Worm (Caenorhabditis elegans) whole organism, L1 larva: ENCODE data around the gene ugt-58.

ENCODE experiments used
- C34B4.2 ChIP-seq: sonication (generic microtip); optimal IDR thresholded peaks from 2 replicates; lab custom pipeline; 2017; ENCODE audit warnings: mild to moderate bottlenecking, missing genetic modification characterization, missing compliant biosample characterization
- F16B12.6 ChIP-seq: fragments of 150-350 bp; optimal IDR thresholded peaks from 2 replicates; lab custom pipeline; 2014; ENCODE audit warnings: missing biosample characterization, missing genetic modification characterization
- alr-1 ChIP-seq: fragments of 200-800 bp; sonication (Bioruptor generic); optimal IDR thresholded peaks from 2 replicates; lab custom pipeline; 2018; ENCODE audit warnings: borderline replicate concordance, mild to moderate bottlenecking, missing genetic modification characterization, missing compliant biosample characterization
- ama-1 ChIP-seq: fragments of 150-350 bp; optimal IDR thresholded peaks from 2 replicates; lab custom pipeline; 2014
- blmp-1 ChIP-seq: fragments of 150-350 bp; optimal IDR thresholded peaks from 2 replicates; lab custom pipeline; 2014; ENCODE audit warnings: missing biosample characterization, missing genetic modification characterization
- ceh-82 ChIP-seq, 3 experiments: fragments of 150-350 bp in 1 of 3; sonication (generic microtip) in 2 of 3; optimal IDR thresholded peaks; 2 replicates each; lab custom pipeline; 2014 to 2017; ENCODE audit warnings: missing biosample characterization in 3 of 3, missing genetic modification characterization in 3 of 3
- ceh-88 ChIP-seq: fragments of 200-800 bp; sonication (Bioruptor generic); IDR thresholded peaks from 2 replicates; pipeline ENCODE4 v1.3.6; 2022; ENCODE audit warnings: missing genetic modification characterization, missing compliant biosample characterization
- efl-1 ChIP-seq, 4 experiments: fragments of 150-350 bp; optimal IDR thresholded peaks in 3 of 4; peaks in 1 of 4; 1 replicate in 1 of 4; 2 replicates in 3 of 4; lab custom pipeline; 2014; ENCODE audit warnings: missing biosample characterization in 2 of 4, missing genetic modification characterization in 2 of 4, missing genetic modification reagents in 2 of 4
- efl-3 ChIP-seq: fragments of 200-800 bp; sonication (Bioruptor generic); optimal IDR thresholded peaks from 2 replicates; lab custom pipeline; 2018; ENCODE audit warnings: mild to moderate bottlenecking, missing genetic modification characterization, missing compliant biosample characterization
- egl-13 ChIP-seq: sonication (generic microtip); optimal IDR thresholded peaks from 2 replicates; lab custom pipeline; 2016; ENCODE audit warnings: missing genotype, missing genetic modification reagents, missing genetic modification characterization, missing compliant biosample characterization
- egl-27 ChIP-seq, 2 experiments: fragments of 150-350 bp in 1 of 2; sonication (generic microtip); optimal IDR thresholded peaks; 3 replicates each; lab custom pipeline; 2017 to 2018; ENCODE audit warnings: missing biosample characterization in 2 of 2, missing genetic modification characterization in 2 of 2, missing genetic modification reagents in 2 of 2
- elt-2 ChIP-seq: sonication (generic microtip); optimal IDR thresholded peaks from 2 replicates; lab custom pipeline; 2016; ENCODE audit warnings: missing genetic modification characterization, mild to moderate bottlenecking, inconsistent platforms, missing compliant biosample characterization, missing genetic modification reagents
- ets-5 ChIP-seq: fragments of 200-800 bp; sonication (Bioruptor generic); IDR thresholded peaks from 2 replicates; pipeline ENCODE4 v1.3.6; 2022; ENCODE audit warnings: missing genetic modification characterization, missing compliant biosample characterization
- fkh-10 ChIP-seq: sonication (generic microtip); optimal IDR thresholded peaks from 2 replicates; lab custom pipeline; 2017; ENCODE audit warnings: missing biosample characterization, missing genetic modification reagents, missing genetic modification characterization
- fkh-4 ChIP-seq: sonication (generic microtip); optimal IDR thresholded peaks from 2 replicates; lab custom pipeline; 2016; ENCODE audit warnings: missing compliant biosample characterization, missing genetic modification characterization, borderline replicate concordance
- fkh-8 ChIP-seq: sonication (generic microtip); optimal IDR thresholded peaks from 2 replicates; lab custom pipeline; 2016; ENCODE audit warnings: mild to moderate bottlenecking, missing genetic modification characterization, missing compliant biosample characterization
- fos-1 ChIP-seq: fragments of 150-350 bp; optimal IDR thresholded peaks from 2 replicates; lab custom pipeline; 2014; ENCODE audit warnings: missing biosample characterization, missing genetic modification characterization
- grh-1 ChIP-seq: fragments of 200-800 bp; sonication (Bioruptor generic); IDR thresholded peaks from 2 replicates; pipeline ENCODE4 v1.3.6; 2022; ENCODE audit warnings: missing genetic modification reagents, missing genetic modification characterization, missing compliant biosample characterization
- hlh-4 ChIP-seq: sonication (generic microtip); optimal IDR thresholded peaks from 2 replicates; lab custom pipeline; 2016; ENCODE audit warnings: mild to moderate bottlenecking, missing genetic modification characterization, missing compliant biosample characterization
- isw-1 ChIP-seq: fragments of 200-800 bp; sonication (Bioruptor generic); IDR thresholded peaks from 2 replicates; pipeline ENCODE4 v1.3.6; 2022; ENCODE audit warnings: missing genetic modification characterization, missing compliant biosample characterization
- jun-1 ChIP-seq: fragments of 150-350 bp; optimal IDR thresholded peaks from 2 replicates; lab custom pipeline; 2014; ENCODE audit warnings: missing biosample characterization, missing genetic modification reagents, missing genetic modification characterization
- lin-35 ChIP-seq, 2 experiments: fragments of 150-350 bp; optimal IDR thresholded peaks; 2 replicates each; lab custom pipeline; 2014; ENCODE audit warnings: missing biosample characterization in 2 of 2, missing genetic modification characterization in 2 of 2, missing genetic modification reagents in 2 of 2
- lin-39 ChIP-seq: fragments of 150-350 bp; optimal IDR thresholded peaks from 2 replicates; lab custom pipeline; 2014; ENCODE audit warnings: missing biosample characterization, missing genetic modification reagents, missing genetic modification characterization
- lir-3 ChIP-seq: sonication (generic microtip); optimal IDR thresholded peaks from 2 replicates; lab custom pipeline; 2016; ENCODE audit warnings: mild to moderate bottlenecking, missing genetic modification characterization, moderate library complexity, missing compliant biosample characterization; ENCODE audit not compliant: poor library complexity
- mef-2 ChIP-seq: fragments of 150-350 bp; optimal IDR thresholded peaks from 2 replicates; lab custom pipeline; 2014; ENCODE audit warnings: missing biosample characterization, missing genetic modification characterization
- nhr-11 ChIP-seq: fragments of 150-350 bp; optimal IDR thresholded peaks from 2 replicates; lab custom pipeline; 2014; ENCODE audit warnings: missing biosample characterization, missing genetic modification characterization
- nhr-19 ChIP-seq: fragments of 200-800 bp; sonication (Bioruptor generic); conservative IDR thresholded peaks from 2 replicates; pipeline ENCODE4 v1.3.6; 2022; ENCODE audit warnings: missing genetic modification characterization, missing compliant biosample characterization
- nhr-28 ChIP-seq: fragments of 150-350 bp; optimal IDR thresholded peaks from 2 replicates; lab custom pipeline; 2014; ENCODE audit warnings: missing biosample characterization, missing genetic modification characterization
- nhr-71 ChIP-seq: sonication (generic microtip); optimal IDR thresholded peaks from 2 replicates; lab custom pipeline; 2016; ENCODE audit warnings: mild to moderate bottlenecking, missing genetic modification characterization, moderate library complexity, missing compliant biosample characterization
- nhr-76 ChIP-seq: sonication (generic microtip); optimal IDR thresholded peaks from 2 replicates; lab custom pipeline; 2017; ENCODE audit warnings: missing biosample characterization, missing genetic modification characterization
- nhr-84 ChIP-seq: sonication (generic microtip); optimal IDR thresholded peaks from 2 replicates; lab custom pipeline; 2017; ENCODE audit warnings: missing biosample characterization, missing genetic modification characterization
- pag-3 ChIP-seq: sonication (generic microtip); optimal IDR thresholded peaks from 2 replicates; lab custom pipeline; 2017; ENCODE audit warnings: missing genetic modification characterization, mild to moderate bottlenecking, missing compliant biosample characterization, antibody characterized with exemption, borderline replicate concordance; ENCODE audit not compliant: insufficient read depth
- rnt-1 ChIP-seq: sonication (generic microtip); optimal IDR thresholded peaks from 2 replicates; lab custom pipeline; 2016; ENCODE audit warnings: mild to moderate bottlenecking, missing genetic modification characterization, moderate library complexity, missing compliant biosample characterization
- snpc-4 ChIP-seq: fragments of 150-350 bp; optimal IDR thresholded peaks from 2 replicates; lab custom pipeline; 2014; ENCODE audit warnings: missing biosample characterization, missing genetic modification characterization
- snu-23 ChIP-seq: sonication (generic microtip); optimal IDR thresholded peaks from 2 replicates; lab custom pipeline; 2016; ENCODE audit warnings: missing genetic modification characterization, missing compliant biosample characterization
- swsn-7 ChIP-seq: sonication (generic microtip); optimal IDR thresholded peaks from 2 replicates; lab custom pipeline; 2016; ENCODE audit warnings: missing genetic modification characterization, missing compliant biosample characterization
- tlp-1 ChIP-seq: fragments of 150-350 bp; optimal IDR thresholded peaks from 2 replicates; lab custom pipeline; 2014; ENCODE audit warnings: missing biosample characterization, missing genetic modification characterization
- unc-30 ChIP-seq: sonication (generic microtip); optimal IDR thresholded peaks from 2 replicates; lab custom pipeline; 2017; ENCODE audit warnings: missing biosample characterization, missing genetic modification characterization
- unc-98 ChIP-seq: fragments of 200-800 bp; sonication (Bioruptor generic); IDR thresholded peaks from 2 replicates; pipeline ENCODE4 v1.3.6; 2022; ENCODE audit warnings: missing genetic modification characterization, missing compliant biosample characterization
- vab-15 ChIP-seq: sonication (generic microtip); optimal IDR thresholded peaks from 2 replicates; lab custom pipeline; 2017; ENCODE audit warnings: missing genotype, mild to moderate bottlenecking, missing genetic modification characterization, missing compliant biosample characterization
- xbp-1 ChIP-seq: sonication (generic microtip); optimal IDR thresholded peaks from 2 replicates; lab custom pipeline; 2016; ENCODE audit warnings: missing genetic modification characterization, missing compliant biosample characterization
- zag-1 ChIP-seq: fragments of 150-350 bp; optimal IDR thresholded peaks from 2 replicates; lab custom pipeline; 2014; ENCODE audit warnings: missing biosample characterization, missing genetic modification characterization
- ztf-4 ChIP-seq: fragments of 150-350 bp; optimal IDR thresholded peaks from 2 replicates; lab custom pipeline; 2014; ENCODE audit warnings: missing biosample characterization, missing genetic modification characterization

Gene ugt-58

ce11 chrII:9591071-9591470 is 4.5 kb upstream of the ugt-58 start, which contains the start of the genes E02H1.1 and tag-124 (continued):
- TF ChIP-seq efl-1 (optimal IDR thresholded peaks at IDR 0.05; lab: Kevin White, UChicago) (peak; percentile 75 to 81), efl-1 (GFP tag; optimal IDR thresholded peaks at IDR 0.05 in 1 of 2; lab: Kevin White, UChicago) (peak; percentile 75 to 97), swsn-7 (tag; lab: Kevin White, UChicago) (peak; percentile 91), ztf-4 (tag; lab: Kevin White, UChicago) (peak; percentile 79), lin-35 (GFP tag; optimal IDR thresholded peaks at IDR 0.05; lab: Kevin White, UChicago) (peak; percentile 73 to 76), nhr-84 (tag; lab: Kevin White, UChicago) (no peak), ceh-82 (tag; optimal IDR thresholded peaks at IDR 0.05; lab: Kevin White, UChicago) (peak; percentile 52 to 66 (median 65)), C34B4.2 (tag; lab: Kevin White, UChicago) (peak; percentile 37), egl-27 (tag; optimal IDR thresholded peaks at IDR 0.05; lab: Kevin White, UChicago) (no peak), nhr-11 (tag; lab: Kevin White, UChicago) (peak; percentile 66), tlp-1 (tag; lab: Kevin White, UChicago) (no peak), zag-1 (tag; lab: Kevin White, UChicago) (no peak), fos-1 (tag; lab: Kevin White, UChicago) (peak; percentile 61), fkh-10 (GFP tag; lab: Kevin White, UChicago) (no peak), xbp-1 (tag; lab: Kevin White, UChicago) (peak; percentile 92), blmp-1 (peak; percentile 50), pag-3 (tag; lab: Kevin White, UChicago) (no peak), grh-1 (peak; percentile 76), vab-15 (tag; lab: Kevin White, UChicago) (peak; percentile 65), lin-39 (tag; lab: Kevin White, UChicago) (peak; percentile 62), ets-5 (GFP tag; lab: Robert Waterston, UW) (no peak), hlh-4 (tag; lab: Kevin White, UChicago) (peak; percentile 66), rnt-1 (tag; lab: Kevin White, UChicago) (peak; percentile 99), fkh-4 (peak; percentile 96), F16B12.6 (tag; lab: Kevin White, UChicago) (peak; percentile 33), ama-1 (lab: Kevin White, UChicago) (no peak), nhr-76 (tag; lab: Kevin White, UChicago) (no peak), snu-23 (peak; percentile 91), nhr-28 (no peak), fkh-8 (tag; lab: Kevin White, UChicago) (peak; percentile 84), ceh-88 (GFP tag; lab: Robert Waterston, UW) (peak; percentile 84), alr-1 (tag; lab: Kevin White, UChicago) (no peak), nhr-71 (tag; lab: Kevin White, UChicago) (peak; percentile 93)
- TF ChIP-seq, all 84 proteins: peak for 62

- TF ChIP-seq efl-3 (GFP tag; lab: Kevin White, UChicago) (no peak), mef-2 (tag; lab: Kevin White, UChicago) (no peak), snpc-4 (no peak), lir-3 (tag; lab: Kevin White, UChicago) (no peak), fkh-4 (no peak), unc-98 (GFP tag; lab: Robert Waterston, UW) (no peak), jun-1 (tag; lab: Kevin White, UChicago) (no peak), nhr-19 (GFP tag; lab: Robert Waterston, UW) (no peak), unc-30 (no peak), elt-2 (tag; lab: Kevin White, UChicago) (no peak), egl-13 (no peak), isw-1 (GFP tag; lab: Robert Waterston, UW) (no peak)
Observed at ce11 chrII:9589667-9590066, 3.1 kb upstream of the ugt-58 start, which contains the start of gene eral-1. TSS of gene eral-1 (minus strand) at chrII:9589767.
